Fruit fly (Drosophila melanogaster) whole organism: ENCODE measurements around the gene Mlc2.

Experiments used
- CG8478 ChIP-seq: fragments of >200 bp; optimal IDR thresholded peaks from 2 replicates; lab custom pipeline; 2018; ENCODE audit warnings: inconsistent platforms
- Dll ChIP-seq: fragments of >200 bp; optimal IDR thresholded peaks from 2 replicates; lab custom pipeline; 2017
- EcR ChIP-seq, 2 experiments: fragments of >200 bp; optimal IDR thresholded peaks; 2 replicates each; lab custom pipeline; 2017; ENCODE audit warnings: missing biosample characterization in 2 of 2, missing genetic modification characterization in 2 of 2, missing genetic modification reagents in 2 of 2
- pan ChIP-seq: fragments of >200 bp; optimal IDR thresholded peaks from 2 replicates; lab custom pipeline; 2017
- psq ChIP-seq: fragments of >200 bp; optimal IDR thresholded peaks from 2 replicates; lab custom pipeline; 2017
- usp ChIP-seq: fragments of >200 bp; optimal IDR thresholded peaks from 2 replicates; lab custom pipeline; 2017; ENCODE audit warnings: missing biosample characterization, missing genetic modification characterization, mixed read lengths

DNA sequence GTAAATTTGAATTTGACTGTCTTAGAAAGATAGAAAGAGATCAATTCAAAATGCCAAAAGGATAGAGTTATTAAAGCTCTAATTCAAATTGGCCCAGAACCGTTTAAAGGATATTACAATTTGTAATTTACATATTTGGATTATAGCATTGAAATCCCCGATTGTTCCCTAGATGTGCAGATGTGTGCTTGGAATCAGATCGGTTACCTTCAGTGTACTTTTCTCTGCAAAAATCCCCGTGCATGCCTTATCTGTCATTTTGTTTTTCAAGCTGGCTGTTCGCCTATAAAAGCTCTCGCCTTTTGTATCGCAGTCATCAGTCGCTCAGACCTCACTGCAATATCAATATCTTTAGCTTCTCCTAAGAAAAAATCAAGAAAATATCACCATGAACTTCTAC is 36.2 kb upstream of the Mlc2 start, which contains the start of gene CecA1:
- TF ChIP-seq psq (lab: Kevin White, UChicago), result no peak
- no peak for TF ChIP-seq EcR (GFP tag; optimal IDR thresholded peaks at IDR 0.05; lab: Kevin White, UChicago)
- TF ChIP-seq usp, result no peak
- TF ChIP-seq Dll (lab: Kevin White, UChicago), result no peak
- no peak for TF ChIP-seq pan
- no peak for TF ChIP-seq CG8478 (lab: Kevin White, UChicago)
